Fruit fly (Drosophila melanogaster): ENCODE data around the gene CG32532.

DNA sequence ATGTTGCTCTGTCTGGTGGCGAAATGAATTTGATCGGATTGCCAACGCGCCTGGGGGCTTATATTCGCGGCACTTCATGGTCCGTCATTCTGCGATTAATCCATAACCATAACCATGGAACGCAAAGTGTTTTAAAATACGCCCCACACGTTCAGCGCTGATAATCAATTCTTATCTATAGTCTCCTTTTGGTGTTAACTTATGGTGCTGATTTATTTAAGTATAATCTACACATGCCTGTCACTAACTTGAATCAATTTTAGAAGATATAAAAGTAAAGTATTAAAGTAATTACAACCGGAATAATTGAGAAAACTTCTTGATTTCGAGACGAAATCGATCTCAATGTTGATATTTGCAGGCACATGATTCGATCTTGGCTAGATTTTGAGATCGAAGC is 42.8 kb upstream of the CG32532 start, which contains the start of gene CG14219:
- TF ChIP-seq Sp1 (GFP tag; optimal IDR thresholded peaks at IDR 0.05) (no peak), lola (GFP tag; optimal IDR thresholded peaks at IDR 0.05) (no peak), brk (GFP tag; optimal IDR thresholded peaks at IDR 0.05) (no peak)
